Fruit fly (Drosophila melanogaster): Measurements from ENCODE around the gene CG42526.

CG42526 gene

dm6 chr3L:9410754-9411423, 24.3 kb downstream of the CG42526 start, which contains the start of the genes CG4022 and Cpsf5 (continued):
- TF ChIP-seq CG1603 (tag; optimal IDR thresholded peaks at IDR 0.05) (peak; percentile 64), CG34224 (GFP tag; IDR thresholded peaks at IDR 0.05; ENCODE audit: partially characterized antibody) (no peak), Trl (optimal IDR thresholded peaks at IDR 0.05) (no peak), Trl (GFP tag; optimal IDR thresholded peaks at IDR 0.05) (peak; percentile 57), Camta (GFP tag; optimal IDR thresholded peaks at IDR 0.05) (peak; percentile 61), GATAe (GFP tag; conservative IDR thresholded peaks at IDR 0.05) (no peak), Gug (GFP tag; IDR thresholded peaks at IDR 0.05) (peak; percentile 58; the same call in 3 of the 4 replicates), CG9876 (GFP tag; optimal IDR thresholded peaks at IDR 0.05) (no peak), CG1024 (GFP tag; IDR thresholded peaks at IDR 0.05) (peak; percentile 66), CG30403 (GFP tag; optimal IDR thresholded peaks at IDR 0.05) (peak; percentile 90), CG12155 (GFP tag; optimal IDR thresholded peaks at IDR 0.05) (peak; percentile 82), tna (GFP tag; IDR thresholded peaks at IDR 0.05; ENCODE audit: partially characterized antibody) (no peak), Atf3 (GFP tag; optimal IDR thresholded peaks at IDR 0.05) (peak; percentile 36), D (optimal IDR thresholded peaks at IDR 0.05) (no peak), D (GFP tag; optimal IDR thresholded peaks at IDR 0.05) (peak; percentile 75), gsb (GFP tag; IDR thresholded peaks at IDR 0.05) (peak; percentile 39; the same call in 1 of the 2 replicates), CG7357 (GFP tag; IDR thresholded peaks at IDR 0.05) (0 out of 3 replicates have a peak, but pooled peaks have one; percentile 55), Hsf (GFP tag; optimal IDR thresholded peaks at IDR 0.05) (peak; percentile 85)

dm6 chr3L:9410030-9410589, 25.1 kb downstream of the CG42526 start:
- TF ChIP-seq pros (GFP tag; optimal IDR thresholded peaks at IDR 0.05) = peak; percentile 82
- no peak for TF ChIP-seq Opbp (GFP tag; IDR thresholded peaks at IDR 0.05; ENCODE audit: partially characterized antibody)
- no peak for TF ChIP-seq HmgD (GFP tag; optimal IDR thresholded peaks at IDR 0.05)
- TF ChIP-seq nom (GFP tag; optimal IDR thresholded peaks at IDR 0.05) = peak; percentile 13
- TF ChIP-seq slp2 (GFP tag; optimal IDR thresholded peaks at IDR 0.05) = no peak
- no peak for TF ChIP-seq Dll (GFP tag; IDR thresholded peaks at IDR 0.05; ENCODE audit: partially characterized antibody)
- no peak for TF ChIP-seq Spps (tag; optimal IDR thresholded peaks at IDR 0.05)
- peak; percentile 69 for TF ChIP-seq D (optimal IDR thresholded peaks at IDR 0.05)
- no peak for TF ChIP-seq D (GFP tag; optimal IDR thresholded peaks at IDR 0.05)
- TF ChIP-seq cg (GFP tag; optimal IDR thresholded peaks at IDR 0.05) = peak; percentile 94
- TF ChIP-seq sob (GFP tag; IDR thresholded peaks at IDR 0.05) = no peak
- TF ChIP-seq CG14965 (GFP tag; optimal IDR thresholded peaks at IDR 0.05; ENCODE audit: borderline replicate concordance) = no peak
- no peak for TF ChIP-seq C15 (GFP tag; IDR thresholded peaks at IDR 0.05)
- no peak for TF ChIP-seq CG10462 (GFP tag; optimal IDR thresholded peaks at IDR 0.05)
- no peak for TF ChIP-seq Ada2b (GFP tag; IDR thresholded peaks at IDR 0.05)
- no peak for TF ChIP-seq CG18599 (GFP tag; optimal IDR thresholded peaks at IDR 0.05)
- no peak for TF ChIP-seq CG2889 (GFP tag; IDR thresholded peaks at IDR 0.05)
- no peak for TF ChIP-seq CG2678 (tag; optimal IDR thresholded peaks at IDR 0.05)
- peak; percentile 26 for TF ChIP-seq MESR4 (GFP tag; optimal IDR thresholded peaks at IDR 0.05)
- peak; percentile 75 for TF ChIP-seq CG8478 (optimal IDR thresholded peaks at IDR 0.05)
- no peak for TF ChIP-seq stwl (tag; optimal IDR thresholded peaks at IDR 0.05)
- TF ChIP-seq pan (optimal IDR thresholded peaks at IDR 0.05) = no peak
- TF ChIP-seq pan (GFP tag; optimal IDR thresholded peaks at IDR 0.05 in 1 of 2, IDR thresholded peaks at IDR 0.05 in 1 of 2) = no peak
- TF ChIP-seq crol (GFP tag; IDR thresholded peaks at IDR 0.05) = peak; percentile 64
- TF ChIP-seq sens (GFP tag) = no peak
- no peak for TF ChIP-seq CG18619 (GFP tag; optimal IDR thresholded peaks at IDR 0.05)
- no peak for TF ChIP-seq Rx (GFP tag; IDR thresholded peaks at IDR 0.05)
- TF ChIP-seq knrl (GFP tag; IDR thresholded peaks at IDR 0.05; ENCODE audit: partially characterized antibody) = no peak
- no peak for TF ChIP-seq CG30431 (GFP tag; optimal IDR thresholded peaks at IDR 0.05)
- no peak for TF ChIP-seq Atf6 (GFP tag; IDR thresholded peaks at IDR 0.05)
- no peak for TF ChIP-seq vfl (GFP tag; optimal IDR thresholded peaks at IDR 0.05)
- no peak for TF ChIP-seq H15 (GFP tag; IDR thresholded peaks at IDR 0.05)
- 0 out of 2 replicates have a peak, but pooled peaks have one; percentile 22 for TF ChIP-seq CG16779 (GFP tag; IDR thresholded peaks at IDR 0.05)
- TF ChIP-seq CG10321 (GFP tag; IDR thresholded peaks at IDR 0.05) = no peak
